2 fruit fly cellular contexts compared by ENCODE assay signal in the genomic region with DNA sequence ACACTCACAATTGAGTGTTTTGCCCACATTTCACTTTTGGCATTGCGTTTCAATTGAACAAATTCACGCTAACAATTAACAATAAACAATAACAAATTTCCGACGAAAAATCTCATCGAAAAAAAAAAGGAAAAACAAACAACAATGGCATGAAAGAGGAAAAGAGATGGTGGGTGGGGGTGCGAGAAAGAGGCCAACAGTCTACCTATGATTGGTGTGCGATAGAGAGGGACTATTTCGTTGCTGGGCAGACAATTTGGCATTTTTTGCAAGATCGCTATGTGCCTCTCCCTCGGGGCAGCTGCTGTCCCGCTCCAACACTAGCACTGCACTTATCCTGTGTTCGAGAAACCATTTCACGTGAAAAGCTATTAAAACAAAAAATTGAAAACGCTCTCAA.
TF ChIP-seq lines count a peak whose summit lies in the region.

No protein-coding gene starts in this region.

- no peak for TF ChIP-seq CTCF in whole organism, embryonic (GFP tag; optimal IDR thresholded peaks at IDR 0.05; lab: Kevin White, UChicago)

TF ChIP-seq in whole organism, adult, 20 proteins besides CTCF, POLR2A, EP300 and RAD21:
- TF ChIP-seq CG14711 (tag; optimal IDR thresholded peaks at IDR 0.05; lab: Kevin White, UChicago) (no peak), tj (GFP tag; optimal IDR thresholded peaks at IDR 0.05; lab: Kevin White, UChicago) (peak; percentile 28)
TF ChIP-seq in whole organism, adult: peak in this region for 1.

TF ChIP-seq in whole organism, embryonic, 481 proteins besides CTCF, POLR2A, EP300 and RAD21:
- TF ChIP-seq sqz (GFP tag; optimal IDR thresholded peaks at IDR 0.05; lab: Kevin White, UChicago) (peak; percentile 64), dimm (GFP tag; IDR thresholded peaks at IDR 0.05; lab: Robert Waterston, UW) (no peak), zen (tag; optimal IDR thresholded peaks at IDR 0.05; lab: Kevin White, UChicago) (peak; percentile 48), repo (GFP tag; optimal IDR thresholded peaks at IDR 0.05; lab: Kevin White, UChicago) (no peak), sens (GFP tag; lab: Kevin White, UChicago) (peak; percentile 77), CG10321 (GFP tag; IDR thresholded peaks at IDR 0.05; lab: Robert Waterston, UW) (peak; percentile 64), cad (GFP tag; optimal IDR thresholded peaks at IDR 0.05; lab: Kevin White, UChicago) (peak; percentile 8), D (optimal IDR thresholded peaks at IDR 0.05; lab: Kevin White, UChicago) (peak; percentile 67), D (GFP tag; optimal IDR thresholded peaks at IDR 0.05; lab: Kevin White, UChicago) (no peak), al (GFP tag; IDR thresholded peaks at IDR 0.05; lab: Robert Waterston, UW) (no peak), Nf-YC (tag; optimal IDR thresholded peaks at IDR 0.05; lab: Kevin White, UChicago) (no peak), z (GFP tag; IDR thresholded peaks at IDR 0.05; lab: Robert Waterston, UW) (peak; percentile 85), CG3726 (GFP tag; IDR thresholded peaks at IDR 0.05; lab: Robert Waterston, UW) (no peak)
